Fruit fly (Drosophila melanogaster): Measurements from ENCODE around the gene CG34177.

The CG34177 gene

dm6 chr2L:4448582-4449016 lies 14.9 kb downstream of the CG34177 start, which contains the start of gene MFS18:
MFS18 (minus strand) TSS chr2L:4448635.
- TF ChIP-seq OdsH (GFP tag; optimal IDR thresholded peaks at IDR 0.05) (peak; percentile 97), brk (GFP tag; optimal IDR thresholded peaks at IDR 0.05) (no peak), usp (GFP tag; optimal IDR thresholded peaks at IDR 0.05) (no peak), br (GFP tag; optimal IDR thresholded peaks at IDR 0.05) (peak; percentile 87), Sp1 (GFP tag; optimal IDR thresholded peaks at IDR 0.05) (peak; percentile 94), foxo (GFP tag; optimal IDR thresholded peaks at IDR 0.05) (peak; percentile 56 to 96), h (GFP tag; optimal IDR thresholded peaks at IDR 0.05) (peak; percentile 96), Hr78 (GFP tag; optimal IDR thresholded peaks at IDR 0.05) (no peak), CG32264 (GFP tag; optimal IDR thresholded peaks at IDR 0.05) (peak; percentile 79), tai (GFP tag; optimal IDR thresholded peaks at IDR 0.05) (no peak), Abd-B (GFP tag; optimal IDR thresholded peaks at IDR 0.05) (no peak), CG9705 (GFP tag; optimal IDR thresholded peaks at IDR 0.05) (peak; percentile 87), Hr83 (GFP tag; optimal IDR thresholded peaks at IDR 0.05; ENCODE audit: poor library complexity, severe bottlenecking) (peak; percentile 50), GATAd (GFP tag; optimal IDR thresholded peaks at IDR 0.05) (peak; percentile 77), pan (optimal IDR thresholded peaks at IDR 0.05) (no peak), Dfd (GFP tag; optimal IDR thresholded peaks at IDR 0.05) (no peak), dmrt93B (GFP tag; optimal IDR thresholded peaks at IDR 0.05) (peak; percentile 97), Vsx2 (GFP tag; optimal IDR thresholded peaks at IDR 0.05; ENCODE audit: partially characterized antibody) (no peak), CrebA (GFP tag; optimal IDR thresholded peaks at IDR 0.05; ENCODE audit: borderline replicate concordance) (no peak), psq (GFP tag; optimal IDR thresholded peaks at IDR 0.05) (peak; percentile 95), HLH106 (tag; optimal IDR thresholded peaks at IDR 0.05) (peak; percentile 97), Dif (GFP tag; optimal IDR thresholded peaks at IDR 0.05; ENCODE audit: partially characterized antibody) (no peak), Mio (GFP tag; optimal IDR thresholded peaks at IDR 0.05) (no peak), N (GFP tag; optimal IDR thresholded peaks at IDR 0.05) (no peak), sage (GFP tag; optimal IDR thresholded peaks at IDR 0.05) (peak; percentile 95), Rel (GFP tag; optimal IDR thresholded peaks at IDR 0.05) (peak; percentile 39), Rel (tag; optimal IDR thresholded peaks at IDR 0.05) (peak; percentile 60), Myc (optimal IDR thresholded peaks at IDR 0.05) (peak; percentile 77), Jra (GFP tag; optimal IDR thresholded peaks at IDR 0.05) (no peak), fru (GFP tag; optimal IDR thresholded peaks at IDR 0.05) (peak; percentile 92), jim (GFP tag; optimal IDR thresholded peaks at IDR 0.05) (no peak), Hnf4 (GFP tag; optimal IDR thresholded peaks at IDR 0.05) (no peak), lola (GFP tag; optimal IDR thresholded peaks at IDR 0.05) (no peak), dsf (GFP tag; optimal IDR thresholded peaks at IDR 0.05; ENCODE audit: borderline replicate concordance) (peak; percentile 89), woc (GFP tag; optimal IDR thresholded peaks at IDR 0.05) (peak; percentile 87), rgr (GFP tag; optimal IDR thresholded peaks at IDR 0.05) (peak; percentile 96), sv (GFP tag; optimal IDR thresholded peaks at IDR 0.05) (peak; percentile 97), dl (GFP tag; optimal IDR thresholded peaks at IDR 0.05; ENCODE audit: insufficient read depth in 1 of 2, partially characterized antibody in 2 of 2) (no peak), ey (GFP tag; optimal IDR thresholded peaks at IDR 0.05) (peak; percentile 87)

dm6 chr2L:4452798-4453197 lies 19.1 kb downstream of the CG34177 start, which contains the start of gene CG15439:
CG15439 (minus strand) TSS chr2L:4453038.
- TF ChIP-seq Abd-B (GFP tag; optimal IDR thresholded peaks at IDR 0.05) (no peak), CG32264 (GFP tag; optimal IDR thresholded peaks at IDR 0.05) (no peak), Hr78 (GFP tag; optimal IDR thresholded peaks at IDR 0.05) (no peak), HLH106 (tag; optimal IDR thresholded peaks at IDR 0.05) (no peak), OdsH (GFP tag; optimal IDR thresholded peaks at IDR 0.05) (no peak), Jra (GFP tag; optimal IDR thresholded peaks at IDR 0.05) (no peak), N (GFP tag; optimal IDR thresholded peaks at IDR 0.05) (no peak), sv (GFP tag; optimal IDR thresholded peaks at IDR 0.05) (no peak), rgr (GFP tag; optimal IDR thresholded peaks at IDR 0.05) (no peak), Myc (optimal IDR thresholded peaks at IDR 0.05) (no peak), Mio (GFP tag; optimal IDR thresholded peaks at IDR 0.05) (no peak), sage (GFP tag; optimal IDR thresholded peaks at IDR 0.05) (no peak), Sp1 (GFP tag; optimal IDR thresholded peaks at IDR 0.05) (no peak)

Measured in whole organism, wandering third instar larva.